Fruit fly (Drosophila melanogaster): ENCODE results near the gene CG14186.

DNA sequence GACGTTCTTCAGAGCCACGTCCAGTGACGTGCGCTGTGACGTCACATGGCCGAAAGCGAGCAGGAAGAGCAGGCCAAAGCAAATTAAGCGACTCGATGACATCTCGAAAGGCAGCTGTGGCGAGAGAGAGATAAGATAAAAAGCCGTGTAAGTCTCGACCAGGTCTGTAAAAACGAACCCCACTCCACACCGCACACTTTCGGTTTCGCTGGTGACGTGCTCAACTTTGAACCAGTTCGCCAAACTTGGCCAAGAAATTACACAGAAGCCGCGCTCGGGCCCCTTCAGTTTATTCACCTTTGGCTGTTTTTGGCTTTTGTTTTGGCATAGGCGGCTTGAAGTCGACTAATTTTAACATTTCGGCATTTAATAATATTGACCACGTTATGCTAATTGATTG is 22.5 kb upstream of the CG14186 start:
- no peak for TF ChIP-seq CG8478 (optimal IDR thresholded peaks at IDR 0.05)
- no peak for TF ChIP-seq EcR (GFP tag; optimal IDR thresholded peaks at IDR 0.05)
- TF ChIP-seq pan (optimal IDR thresholded peaks at IDR 0.05) = no peak
- no peak for TF ChIP-seq psq (optimal IDR thresholded peaks at IDR 0.05)
